Worm (Caenorhabditis elegans): Measurements from ENCODE around the gene C02E7.8.

C02E7.8 gene

DNA sequence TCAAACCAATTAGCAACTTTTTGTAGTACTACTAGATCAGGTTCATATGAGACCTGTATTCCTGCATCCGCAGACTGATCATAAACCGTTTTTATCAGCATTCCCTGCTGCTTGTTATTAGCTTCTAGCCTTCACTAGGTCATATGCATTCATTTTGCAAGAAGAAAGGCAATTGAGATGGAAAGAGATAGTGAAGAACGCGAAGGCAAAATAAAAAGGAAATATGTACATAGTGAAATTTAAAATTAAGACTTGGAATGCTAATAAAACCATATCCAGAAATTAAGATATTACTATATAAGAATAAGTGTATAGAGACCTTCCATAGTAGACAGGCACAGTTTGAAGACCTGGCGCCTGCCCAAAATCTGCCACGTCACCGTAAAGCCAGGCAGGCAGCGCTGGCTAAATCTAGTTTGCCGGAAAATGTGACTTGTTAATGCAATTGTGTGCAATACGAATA, at the start of gene C02E7.8, which contains the start of gene srh-23:
Gene C02E7.8 (minus strand): TSS at position 101 of the 463 bp plus-strand sequence.
Gene srh-23 (plus strand): TSS at position 413 of the 463 bp plus-strand sequence.
- no peak for TF ChIP-seq unc-62 (GFP tag; optimal IDR thresholded peaks at IDR 0.05)

DNA sequence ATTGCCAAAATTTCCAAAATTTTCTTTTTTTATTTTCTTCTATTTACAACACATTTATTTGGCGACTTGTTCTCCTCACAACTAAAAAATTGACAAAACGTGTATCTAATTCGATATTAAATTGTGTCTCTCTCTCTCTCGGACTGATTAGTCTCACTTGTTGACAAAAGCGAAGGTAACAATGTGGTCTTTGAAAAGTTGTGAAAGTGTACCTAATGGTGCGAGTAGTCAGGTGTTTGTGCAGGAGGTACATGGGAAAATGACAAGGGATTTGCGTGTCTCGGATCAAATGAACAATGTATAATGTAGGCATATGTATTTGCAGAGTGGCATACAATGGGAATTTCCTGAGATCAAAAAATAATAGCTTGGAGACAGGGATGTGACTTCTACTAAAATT, 48.9 kb upstream of the C02E7.8 start:
- no peak for TF ChIP-seq unc-62 (GFP tag; optimal IDR thresholded peaks at IDR 0.05)

DNA sequence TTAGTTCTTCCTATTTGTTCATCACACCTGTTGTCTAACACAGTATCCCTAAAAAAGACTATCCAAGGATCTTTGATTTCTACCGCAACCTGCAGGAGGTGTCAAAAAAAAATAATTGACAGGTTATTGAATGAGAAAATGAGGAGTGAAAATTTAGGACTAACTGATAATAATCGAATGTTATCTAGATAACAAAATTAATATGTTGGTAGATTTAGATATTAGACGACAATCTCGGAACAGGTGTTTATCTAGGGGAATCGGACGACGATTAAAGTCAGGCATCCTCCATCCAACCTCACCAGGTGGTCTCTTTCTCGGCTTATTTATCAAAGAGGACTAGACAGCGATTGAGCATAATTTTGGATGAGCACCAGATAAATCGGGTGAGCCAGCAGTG, 48.2 kb upstream of the C02E7.8 start:
- TF ChIP-seq unc-62 (GFP tag; optimal IDR thresholded peaks at IDR 0.05): no peak

DNA sequence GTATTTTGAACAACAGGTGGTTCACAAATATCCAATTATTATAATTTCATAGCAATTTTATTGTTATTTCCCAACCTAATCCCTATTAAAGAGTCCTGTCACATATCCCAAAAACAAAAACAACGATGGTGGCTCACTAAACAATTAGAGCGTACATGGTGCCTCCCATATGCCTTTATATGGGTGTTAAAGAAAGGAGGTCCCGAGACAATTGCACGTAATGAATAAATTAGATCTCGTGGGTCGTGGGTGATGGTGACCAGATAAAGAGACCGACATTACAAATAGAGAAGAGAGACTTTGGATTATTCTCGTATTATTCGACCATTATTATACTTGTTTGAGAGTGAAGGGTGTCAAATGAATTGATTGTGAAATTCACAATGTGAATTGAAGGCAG, 46.6 kb upstream of the C02E7.8 start:
- no peak for TF ChIP-seq unc-62 (GFP tag; optimal IDR thresholded peaks at IDR 0.05)

DNA sequence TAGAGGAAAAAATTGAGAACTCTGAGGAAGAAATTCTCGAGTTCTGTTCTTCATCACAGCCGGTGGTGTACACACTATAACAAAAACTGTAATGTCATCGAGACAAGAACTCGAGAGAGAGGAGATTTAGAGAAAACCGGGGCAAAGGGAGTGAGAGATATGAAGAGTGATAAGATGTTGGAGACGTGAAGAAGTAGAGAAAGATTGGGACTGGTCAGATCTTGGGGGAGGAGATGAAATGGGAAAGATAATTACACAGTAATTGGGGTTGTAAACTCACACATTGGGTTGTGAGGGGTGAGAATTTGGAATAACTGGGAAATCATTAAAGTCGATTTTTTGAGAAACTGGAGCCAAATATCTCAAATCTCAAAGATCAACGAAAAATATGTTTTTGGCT, 45.2 kb upstream of the C02E7.8 start:
- TF ChIP-seq unc-62 (GFP tag; optimal IDR thresholded peaks at IDR 0.05): no peak

DNA sequence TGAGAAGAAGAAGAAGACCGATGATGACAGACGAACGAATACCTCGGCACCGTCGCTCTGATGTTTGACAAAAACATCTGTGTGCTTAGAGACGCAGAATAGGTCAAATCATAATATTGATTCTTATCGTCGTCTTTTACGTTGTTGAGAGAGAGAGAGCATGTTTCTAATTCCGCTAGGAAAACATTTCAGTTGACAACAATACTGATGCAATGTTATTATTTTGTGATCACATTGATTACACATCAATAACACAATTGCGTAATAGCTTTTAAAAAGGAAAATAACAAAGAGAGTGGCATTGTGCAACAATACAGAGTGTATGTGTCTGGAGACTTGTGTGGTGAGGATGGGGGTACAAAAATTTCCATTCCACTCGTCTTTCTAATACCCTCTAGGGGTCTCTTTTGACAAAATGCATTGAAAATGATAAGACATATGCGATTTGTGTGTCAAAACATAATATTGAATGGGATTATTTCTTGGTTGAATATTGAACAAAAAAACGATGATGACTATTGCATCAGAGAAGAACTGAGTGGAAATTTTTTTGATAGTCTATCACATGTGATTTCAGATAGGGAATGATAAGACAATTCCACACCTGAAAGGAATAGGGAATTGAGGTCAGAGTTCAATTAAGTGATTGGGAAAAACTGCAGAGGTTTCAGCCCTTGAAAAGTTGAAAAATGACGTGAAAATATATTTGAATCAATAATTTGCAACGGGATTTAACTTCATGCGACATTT, 44.3 kb upstream of the C02E7.8 start:
- TF ChIP-seq unc-62 (GFP tag; optimal IDR thresholded peaks at IDR 0.05): no peak

DNA sequence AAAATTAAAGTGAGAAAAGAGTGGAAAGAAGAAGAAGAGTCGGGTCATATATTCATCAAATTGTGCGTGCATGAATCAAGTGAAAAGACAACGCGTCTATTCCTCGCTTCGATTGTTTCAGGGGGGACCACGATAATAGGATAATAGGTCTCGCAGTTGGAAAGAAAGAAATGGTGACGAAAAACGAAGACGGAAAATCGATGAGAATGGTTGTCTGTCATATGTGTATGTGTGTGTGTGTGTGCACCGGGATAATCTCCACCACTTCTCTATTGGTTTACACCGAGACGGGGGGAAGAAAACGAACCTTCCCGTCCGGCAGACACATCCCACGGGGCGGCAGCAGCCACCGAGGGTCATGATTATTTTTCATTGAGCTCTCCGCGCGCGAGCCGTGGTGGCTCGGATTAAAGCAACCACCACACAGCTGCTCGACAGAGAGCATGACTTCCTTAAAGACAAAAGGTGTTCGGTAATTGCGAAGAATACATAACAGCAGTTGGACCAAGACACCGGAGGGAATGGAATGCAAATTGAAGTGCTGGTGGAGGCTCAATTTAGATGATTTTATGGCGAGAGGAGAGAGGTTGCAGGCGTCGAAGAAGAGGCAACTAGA, 43.5 kb upstream of the C02E7.8 start:
- no peak for TF ChIP-seq unc-62 (GFP tag; optimal IDR thresholded peaks at IDR 0.05)

DNA sequence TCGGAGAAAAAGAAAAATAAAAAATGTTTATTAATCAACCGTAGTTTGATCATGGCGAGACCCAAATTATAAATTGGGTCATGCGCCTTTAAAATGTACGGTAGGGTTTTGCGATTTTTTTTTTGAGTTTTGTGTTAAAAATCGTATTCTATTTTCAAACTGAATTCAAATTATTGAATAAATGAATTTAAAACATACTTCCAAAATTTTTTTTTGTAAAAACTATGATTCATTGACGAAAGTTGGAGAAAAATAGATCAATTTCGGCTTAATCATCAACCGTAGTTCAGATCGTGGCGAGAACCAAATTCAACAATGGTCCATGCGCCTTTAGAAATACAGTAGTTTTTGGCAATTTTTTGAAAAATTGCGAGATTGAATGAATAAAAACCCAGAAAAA, 43.0 kb upstream of the C02E7.8 start:
- TF ChIP-seq unc-62 (GFP tag; optimal IDR thresholded peaks at IDR 0.05): no peak

DNA sequence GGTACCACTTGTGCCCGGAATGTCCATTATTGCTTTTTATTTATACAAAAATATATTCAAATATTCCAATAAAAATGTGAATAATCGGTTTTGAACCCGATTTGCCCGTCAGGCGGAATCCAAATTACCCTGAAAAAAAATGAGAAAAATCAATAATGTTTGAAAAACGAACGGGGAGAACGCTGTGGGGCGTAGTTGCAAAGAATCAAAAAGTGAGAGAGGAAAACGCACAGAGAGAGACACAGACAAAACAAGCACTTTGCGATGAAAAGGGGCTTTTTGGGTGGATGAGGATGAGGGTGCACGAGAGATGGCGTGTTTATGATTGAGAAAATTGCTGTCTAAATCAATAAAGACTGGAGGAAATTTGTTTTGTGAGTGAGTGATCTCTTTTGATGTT, 42.4 kb upstream of the C02E7.8 start, which contains the start of gene tam-1:
Gene tam-1 (minus strand): TSS at position 135 of the 400 bp plus-strand sequence.
- TF ChIP-seq unc-62 (GFP tag; optimal IDR thresholded peaks at IDR 0.05): no peak

DNA sequence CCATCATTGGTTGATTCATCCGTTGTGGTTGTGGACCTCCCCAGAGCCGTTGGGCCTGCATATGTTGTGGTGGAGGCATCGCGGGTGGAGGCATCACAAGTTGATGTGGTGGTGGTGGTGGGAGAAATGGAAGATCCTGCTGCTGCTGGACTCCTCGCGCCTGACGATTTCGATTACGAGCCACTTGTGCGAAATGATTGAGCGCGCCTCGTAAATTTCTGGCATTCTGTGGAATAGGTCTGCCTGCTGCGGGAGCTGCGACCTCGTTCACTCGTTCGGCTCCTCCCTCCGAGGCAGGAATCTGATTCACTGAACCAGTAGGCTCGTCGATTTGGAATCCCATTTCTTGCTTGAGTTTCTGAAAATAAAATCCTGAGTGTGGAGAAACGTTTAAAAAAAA, 40.1 kb upstream of the C02E7.8 start:
- no peak for TF ChIP-seq unc-62 (GFP tag; optimal IDR thresholded peaks at IDR 0.05)

DNA sequence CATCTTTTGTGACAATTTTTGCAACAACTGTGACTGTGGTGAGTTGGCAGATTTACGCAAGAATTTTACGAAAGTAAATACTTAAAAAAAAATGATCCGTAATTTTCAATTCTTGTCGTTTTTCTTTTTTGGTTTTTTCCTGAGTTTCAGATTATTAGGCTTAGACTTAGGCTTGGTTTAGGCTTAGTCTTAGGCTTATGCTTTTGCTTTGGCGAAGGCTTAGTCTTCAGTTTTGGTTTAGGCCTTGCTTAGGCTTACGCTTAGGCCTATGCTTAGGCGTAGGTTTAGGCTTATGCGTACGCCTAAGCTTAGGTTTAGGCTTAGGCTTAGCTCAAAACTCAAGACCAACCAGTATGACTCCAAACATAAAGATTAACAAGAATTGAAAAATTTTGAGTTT, 37.0 kb upstream of the C02E7.8 start:
- no peak for TF ChIP-seq unc-62 (GFP tag; optimal IDR thresholded peaks at IDR 0.05)

DNA sequence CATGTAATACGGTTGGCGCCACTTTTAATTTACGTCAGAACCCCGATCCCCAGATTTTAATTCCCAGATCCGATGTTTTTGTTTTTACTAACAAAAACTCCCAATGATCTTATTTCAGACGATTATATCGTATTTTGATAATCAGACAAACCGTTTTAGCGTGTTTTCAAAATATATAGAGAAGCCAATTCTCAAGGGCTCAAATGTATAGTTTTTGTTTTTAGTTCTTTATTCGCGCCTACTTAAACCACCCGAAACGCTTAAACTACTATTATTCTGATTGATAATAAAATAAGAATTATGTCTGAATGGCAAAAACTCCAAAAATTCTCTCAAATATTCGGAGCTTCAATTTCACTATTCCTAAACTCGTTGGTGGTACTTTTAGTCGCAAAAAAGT, 35.9 kb upstream of the C02E7.8 start, which contains the start of gene str-208:
Gene str-208 (plus strand): TSS at position 301 of the 400 bp plus-strand sequence.
- TF ChIP-seq unc-62 (GFP tag; optimal IDR thresholded peaks at IDR 0.05): no peak

DNA sequence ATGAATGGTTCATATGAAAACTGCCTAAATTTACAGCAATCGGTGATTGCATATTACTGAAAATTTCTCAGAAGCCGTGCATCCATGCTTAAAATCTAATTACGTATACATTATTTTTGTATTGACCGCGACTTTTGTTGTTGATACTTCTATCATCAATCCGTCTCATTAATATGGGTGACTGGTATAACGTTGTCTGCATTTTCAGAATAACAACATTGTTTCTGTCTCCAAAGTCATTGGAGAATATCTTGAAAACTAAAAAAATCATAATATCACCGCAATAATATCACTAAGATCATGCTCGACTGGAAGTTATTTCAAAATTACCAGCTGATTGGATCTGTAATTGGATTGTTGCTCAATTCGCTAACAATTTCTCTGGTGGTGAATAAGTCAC, 30.8 kb upstream of the C02E7.8 start, which contains the start of gene str-207:
Gene str-207 (plus strand): TSS at position 301 of the 400 bp plus-strand sequence.
- TF ChIP-seq unc-62 (GFP tag; optimal IDR thresholded peaks at IDR 0.05): no peak

DNA sequence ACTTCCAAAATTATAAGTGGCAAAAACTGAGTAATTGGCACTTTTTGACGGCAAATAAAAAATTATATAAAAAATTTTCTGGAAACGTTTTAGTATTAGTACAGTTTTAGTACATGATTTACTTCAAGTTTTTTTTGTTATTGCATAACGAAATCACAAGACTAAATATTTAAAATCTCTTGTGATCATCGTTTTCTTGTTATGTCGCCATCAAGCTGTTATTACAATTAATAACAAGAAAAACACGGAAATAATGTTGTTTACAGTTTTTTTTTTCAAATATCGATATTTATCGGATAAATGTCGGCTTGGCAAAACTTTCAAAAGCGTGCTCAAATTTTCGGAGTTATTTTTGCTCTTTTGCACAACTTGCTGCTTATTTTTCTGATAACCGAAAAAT, 28.0 kb upstream of the C02E7.8 start, which contains the start of gene str-209:
Gene str-209 (plus strand): TSS at position 301 of the 400 bp plus-strand sequence.
- TF ChIP-seq unc-62 (GFP tag; optimal IDR thresholded peaks at IDR 0.05): no peak

DNA sequence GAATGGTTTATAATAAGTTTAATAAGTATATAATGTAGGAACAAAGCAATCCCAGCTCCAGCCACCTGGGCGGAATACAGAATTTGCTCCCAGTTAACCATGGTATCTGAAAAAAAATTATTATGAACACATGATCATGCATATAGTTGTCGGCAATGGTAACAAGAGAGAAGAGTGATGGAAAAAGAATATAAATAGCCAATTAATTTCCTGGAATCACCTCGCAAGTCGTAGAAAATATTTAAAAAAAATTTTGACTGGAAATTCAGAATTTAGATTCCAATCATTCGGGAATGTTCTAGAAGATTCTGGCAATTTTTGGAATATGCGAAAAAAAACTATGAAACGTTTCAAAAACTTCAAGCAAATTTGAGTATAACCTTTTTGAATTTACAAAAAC, 23.6 kb upstream of the C02E7.8 start, which contains the start of gene str-211:
Gene str-211 (minus strand): TSS at position 101 of the 400 bp plus-strand sequence.
- no peak for TF ChIP-seq unc-62 (GFP tag; optimal IDR thresholded peaks at IDR 0.05)

DNA sequence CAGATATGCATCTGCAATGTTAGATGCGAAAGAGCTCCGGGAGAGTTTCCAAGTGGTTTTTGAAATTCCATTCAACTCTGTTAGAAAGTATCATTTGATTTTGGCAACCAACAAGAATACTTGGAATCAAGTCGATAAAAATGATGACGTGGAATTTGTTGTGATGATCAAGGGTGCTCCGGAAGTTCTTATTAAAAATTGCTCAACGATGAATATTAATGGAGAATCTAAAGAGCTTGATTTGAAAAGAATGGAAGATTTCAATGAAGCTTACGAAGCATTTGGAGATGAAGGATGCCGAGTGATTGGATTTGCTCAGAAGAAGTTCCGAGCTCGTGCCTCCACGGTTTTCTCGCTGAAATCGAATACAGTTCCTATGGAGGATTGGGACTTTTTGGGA, 16.7 kb upstream of the C02E7.8 start:
- TF ChIP-seq unc-62 (GFP tag; optimal IDR thresholded peaks at IDR 0.05): no peak

DNA sequence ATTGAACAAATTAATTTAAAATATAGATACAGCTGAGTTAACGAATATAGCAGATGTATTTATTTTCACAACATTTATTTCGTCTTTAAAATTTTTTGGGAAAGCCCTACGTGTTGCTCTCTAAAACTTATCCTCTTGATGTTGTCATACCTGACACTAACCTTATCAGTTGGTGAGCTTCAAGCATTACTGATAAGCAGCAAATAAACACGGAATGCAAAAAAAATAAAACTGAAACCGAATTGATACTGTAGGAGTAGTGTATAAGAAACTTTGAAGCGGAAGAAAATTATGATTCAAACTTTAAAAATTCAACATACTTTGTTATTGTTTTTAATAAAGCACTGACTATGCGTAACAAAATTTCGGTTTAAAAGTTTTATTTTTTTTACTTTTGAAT, 14.5 kb upstream of the C02E7.8 start:
- TF ChIP-seq unc-62 (GFP tag; optimal IDR thresholded peaks at IDR 0.05): no peak

All from whole organism, dauer.